Fruit fly (Drosophila melanogaster) S2 (cell line): ENCODE measurements around the gene CG42766.

Source experiments
- CG8478 ChIP-seq: fragments of >200 bp; optimal IDR thresholded peaks from 2 replicates; lab custom pipeline; 2018
- CTCF ChIP-seq, 2 experiments: fragments of >200 bp; optimal IDR thresholded peaks; 2 replicates each; lab custom pipeline; 2018

DNA sequence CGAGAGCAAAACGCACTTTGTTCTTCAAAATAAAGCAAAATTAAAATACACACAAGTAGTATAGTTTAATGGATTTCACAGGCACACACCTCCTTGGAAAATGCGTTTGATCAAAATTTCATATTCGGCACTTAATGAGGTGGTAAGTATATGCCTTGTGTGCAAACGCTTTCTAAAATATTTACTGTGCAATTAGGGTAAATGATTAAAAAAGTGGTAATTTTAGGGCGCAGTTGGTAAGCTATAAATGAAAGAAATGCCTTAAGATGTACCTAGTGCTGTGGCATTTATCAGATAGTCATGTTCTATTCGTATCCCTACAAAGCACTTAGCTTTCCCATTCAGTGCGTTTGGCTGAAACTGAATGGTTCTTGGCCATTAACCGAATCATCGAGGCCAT is 2.5 kb upstream of the CG42766 start, which contains the start of gene Or13a:
- no peak for TF ChIP-seq CG8478 (lab: Kevin White, UChicago)
- TF ChIP-seq CTCF (optimal IDR thresholded peaks at IDR 0.05; lab: Kevin White, UChicago) = no peak
